Fruit fly (Drosophila melanogaster): ENCODE data around the gene CG1090.

The CG1090 gene

dm6 chr3R:4348197-4348814, 11.4 kb upstream of the CG1090 start:
- TF ChIP-seq Gug (GFP tag; IDR thresholded peaks at IDR 0.05), result no peak
- no peak for TF ChIP-seq Ets21C (GFP tag; optimal IDR thresholded peaks at IDR 0.05)
- TF ChIP-seq CG6808 (GFP tag; optimal IDR thresholded peaks at IDR 0.05), result no peak
- TF ChIP-seq acj6 (GFP tag; optimal IDR thresholded peaks at IDR 0.05), result no peak
- TF ChIP-seq eg (GFP tag; IDR thresholded peaks at IDR 0.05), result no peak
- TF ChIP-seq net (GFP tag; optimal IDR thresholded peaks at IDR 0.05), result no peak
- TF ChIP-seq CG9139 (GFP tag; optimal IDR thresholded peaks at IDR 0.05), result no peak
- no peak for TF ChIP-seq CG11762 (GFP tag; optimal IDR thresholded peaks at IDR 0.05; ENCODE audit: insufficient read depth)
- TF ChIP-seq CG15336 (GFP tag; IDR thresholded peaks at IDR 0.05), result no peak
- no peak for TF ChIP-seq CG6854 (GFP tag; optimal IDR thresholded peaks at IDR 0.05)
- TF ChIP-seq achi (GFP tag; optimal IDR thresholded peaks at IDR 0.05), result no peak
- TF ChIP-seq esn (GFP tag; optimal IDR thresholded peaks at IDR 0.05), result no peak

- TF ChIP-seq CG6808 (GFP tag; optimal IDR thresholded peaks at IDR 0.05), result no peak
- no peak for TF ChIP-seq CG3032 (tag; optimal IDR thresholded peaks at IDR 0.05)
- no peak for TF ChIP-seq Eip75B (GFP tag; optimal IDR thresholded peaks at IDR 0.05)
- no peak for TF ChIP-seq Hr38 (GFP tag; optimal IDR thresholded peaks at IDR 0.05)
- no peak for TF ChIP-seq cyc (GFP tag; optimal IDR thresholded peaks at IDR 0.05)
- TF ChIP-seq OdsH (GFP tag; optimal IDR thresholded peaks at IDR 0.05), result no peak
- no peak for TF ChIP-seq Sox102F (GFP tag; optimal IDR thresholded peaks at IDR 0.05)
- TF ChIP-seq CG11762 (GFP tag; optimal IDR thresholded peaks at IDR 0.05; ENCODE audit: insufficient read depth), result no peak
- no peak for TF ChIP-seq Gug (GFP tag; IDR thresholded peaks at IDR 0.05)
- TF ChIP-seq CG3919 (GFP tag; optimal IDR thresholded peaks at IDR 0.05), result no peak
- TF ChIP-seq pdm3 (GFP tag; optimal IDR thresholded peaks at IDR 0.05), result no peak
- TF ChIP-seq CG15336 (GFP tag; IDR thresholded peaks at IDR 0.05), result no peak
- no peak for TF ChIP-seq CG6276 (GFP tag; optimal IDR thresholded peaks at IDR 0.05)
Measured at dm6 chr3R:4350199-4350598, 9.5 kb upstream of the CG1090 start.

DNA sequence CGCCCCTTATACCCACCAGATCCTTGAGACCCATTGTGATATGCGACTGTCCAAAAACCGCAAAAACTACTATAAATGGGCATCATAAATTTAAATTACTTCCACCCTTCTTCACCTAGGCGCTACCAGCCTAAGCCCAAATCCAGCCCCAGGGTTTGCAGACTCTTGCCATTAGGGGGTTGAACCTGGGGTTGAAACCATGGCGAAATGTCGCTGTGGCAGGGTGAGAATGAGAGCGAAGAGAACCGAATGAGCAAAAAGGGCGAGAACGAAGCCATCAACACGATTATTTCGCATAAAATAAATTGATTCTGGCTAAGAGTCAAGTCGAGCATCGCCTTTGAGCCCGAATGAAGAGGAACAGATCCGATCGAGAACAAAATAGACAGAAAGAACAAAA, 6.1 kb upstream of the CG1090 start:
- TF ChIP-seq CG6163 (GFP tag; IDR thresholded peaks at IDR 0.05) (no peak), CG6854 (GFP tag; optimal IDR thresholded peaks at IDR 0.05) (no peak), spab (GFP tag; optimal IDR thresholded peaks at IDR 0.05) (no peak), esn (GFP tag; optimal IDR thresholded peaks at IDR 0.05) (no peak), CG11902 (GFP tag; optimal IDR thresholded peaks at IDR 0.05) (no peak), fkh (GFP tag; optimal IDR thresholded peaks at IDR 0.05) (no peak), CG10631 (GFP tag; optimal IDR thresholded peaks at IDR 0.05) (no peak), CG8119 (GFP tag; IDR thresholded peaks at IDR 0.05) (no peak), CG6792 (GFP tag; optimal IDR thresholded peaks at IDR 0.05) (no peak), Gug (GFP tag; IDR thresholded peaks at IDR 0.05) (no peak), topi (GFP tag; optimal IDR thresholded peaks at IDR 0.05) (no peak), pdm3 (GFP tag; optimal IDR thresholded peaks at IDR 0.05) (no peak), Hr4 (GFP tag; optimal IDR thresholded peaks at IDR 0.05) (no peak), Hr38 (GFP tag; optimal IDR thresholded peaks at IDR 0.05) (no peak), fd59A (GFP tag; optimal IDR thresholded peaks at IDR 0.05) (no peak)

DNA sequence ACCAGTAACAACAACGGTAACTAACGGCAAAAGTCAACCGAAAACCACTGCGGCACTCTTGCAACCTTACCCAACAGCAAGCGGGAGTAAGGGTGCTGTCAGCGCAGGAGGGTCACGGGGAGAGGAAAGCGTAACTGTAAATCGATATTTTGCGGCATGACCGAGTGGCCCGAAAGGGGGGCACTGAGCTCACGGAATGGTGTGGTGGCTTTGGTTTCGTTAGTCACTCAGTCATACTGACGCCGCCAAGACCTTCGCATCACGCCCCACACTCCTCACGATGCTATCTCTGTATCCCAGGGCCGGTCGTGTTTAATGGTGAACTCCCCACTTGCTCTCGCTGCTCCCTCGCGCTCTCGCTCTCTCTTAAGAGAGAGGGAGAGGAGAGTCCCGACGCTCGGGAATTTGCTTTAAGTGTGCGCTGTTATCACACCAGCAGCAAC, 1.0 kb downstream of the CG1090 start:
- TF ChIP-seq Hr4 (GFP tag; optimal IDR thresholded peaks at IDR 0.05) (no peak), CG34406 (GFP tag; optimal IDR thresholded peaks at IDR 0.05) (no peak), Lpt (GFP tag; optimal IDR thresholded peaks at IDR 0.05) (peak; percentile 36), CG3919 (GFP tag; optimal IDR thresholded peaks at IDR 0.05) (peak; percentile 14), CG8119 (GFP tag; IDR thresholded peaks at IDR 0.05) (peak; percentile 33; the same call in 1 of the 3 replicates), vri (GFP tag; optimal IDR thresholded peaks at IDR 0.05) (peak; percentile 8), CG11902 (GFP tag; optimal IDR thresholded peaks at IDR 0.05) (peak; percentile 24), Gug (GFP tag; IDR thresholded peaks at IDR 0.05) (0 out of 2 replicates have a peak, but pooled peaks have one; percentile 10), achi (GFP tag; optimal IDR thresholded peaks at IDR 0.05) (no peak), CG1621 (tag; optimal IDR thresholded peaks at IDR 0.05) (peak; percentile 25), esn (GFP tag; optimal IDR thresholded peaks at IDR 0.05) (peak; percentile 21), CG31627 (GFP tag; optimal IDR thresholded peaks at IDR 0.05) (no peak), Hr38 (GFP tag; optimal IDR thresholded peaks at IDR 0.05) (no peak), net (GFP tag; optimal IDR thresholded peaks at IDR 0.05) (peak; percentile 11), Eip78C (GFP tag) (peak; percentile 73), Ets96B (tag; optimal IDR thresholded peaks at IDR 0.05) (no peak), CG6854 (GFP tag; optimal IDR thresholded peaks at IDR 0.05) (peak; percentile 19), Sox102F (GFP tag; optimal IDR thresholded peaks at IDR 0.05) (peak; percentile 13), CG4318 (GFP tag; optimal IDR thresholded peaks at IDR 0.05) (no peak), CG6276 (GFP tag; optimal IDR thresholded peaks at IDR 0.05) (peak; percentile 5), Eip75B (GFP tag; optimal IDR thresholded peaks at IDR 0.05) (peak; percentile 45), Sox14 (GFP tag; optimal IDR thresholded peaks at IDR 0.05) (peak; percentile 12), topi (GFP tag; optimal IDR thresholded peaks at IDR 0.05) (peak; percentile 12), CG7368 (GFP tag; optimal IDR thresholded peaks at IDR 0.05) (peak; percentile 3), dsx (GFP tag; optimal IDR thresholded peaks at IDR 0.05; ENCODE audit: poor library complexity, severe bottlenecking) (peak; percentile 42), svp (GFP tag) (peak; percentile 89)

All from whole organism, prepupa.